Fruit fly (Drosophila melanogaster): ENCODE results near the gene RanBP3.

RanBP3 gene

DNA sequence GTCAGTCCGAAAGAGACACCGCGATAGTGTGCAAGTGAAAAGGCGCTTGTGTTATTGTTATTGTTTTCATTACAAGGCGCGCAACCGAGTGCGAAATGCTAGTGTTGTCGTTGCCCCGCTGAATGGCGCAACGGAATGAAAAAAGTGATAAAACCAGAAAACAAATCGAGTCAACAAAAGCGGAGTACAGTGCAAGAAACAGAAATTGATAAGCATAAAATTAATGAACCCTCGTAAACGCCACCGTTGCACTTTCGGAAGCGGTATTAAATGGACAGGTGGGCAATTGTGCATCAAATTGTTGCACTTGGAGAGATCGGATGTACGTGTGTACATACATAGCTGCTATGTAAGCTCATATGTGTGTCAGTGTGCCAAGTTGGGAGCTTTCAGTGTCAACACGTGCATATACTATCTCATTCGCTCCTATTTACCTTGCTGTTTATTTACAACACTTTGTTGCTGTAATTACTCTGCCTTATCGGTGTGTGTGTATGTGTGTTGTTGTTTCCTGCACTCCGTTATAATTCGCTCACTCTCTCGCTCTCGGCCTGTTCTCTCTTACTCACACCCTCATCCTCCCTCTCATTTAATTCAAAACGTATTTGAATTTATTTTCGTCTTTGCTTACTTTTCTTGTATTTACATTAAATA, 29.1 kb downstream of the RanBP3 start (continued):
- peak; percentile 16; the same call in 1 of the 2 replicates for TF ChIP-seq CG10959 (GFP tag; IDR thresholded peaks at IDR 0.05)
- TF ChIP-seq p53 (GFP tag; optimal IDR thresholded peaks at IDR 0.05) = peak; percentile 61
- peak; percentile 38; the same call in 1 of the 2 replicates for TF ChIP-seq CG17328 (GFP tag; IDR thresholded peaks at IDR 0.05)
- TF ChIP-seq ci (GFP tag; IDR thresholded peaks at IDR 0.05) = peak; percentile 81
- TF ChIP-seq MESR4 (GFP tag; optimal IDR thresholded peaks at IDR 0.05) = no peak
- no peak for TF ChIP-seq Fer2 (tag; optimal IDR thresholded peaks at IDR 0.05)
- peak; percentile 14 for TF ChIP-seq CG12219 (GFP tag; optimal IDR thresholded peaks at IDR 0.05)
- no peak for TF ChIP-seq cato (GFP tag; optimal IDR thresholded peaks at IDR 0.05; ENCODE audit: borderline replicate concordance)
- TF ChIP-seq ara (GFP tag; IDR thresholded peaks at IDR 0.05) = peak; percentile 77
- TF ChIP-seq ERR (GFP tag; optimal IDR thresholded peaks at IDR 0.05) = no peak
- TF ChIP-seq Dad (GFP tag; optimal IDR thresholded peaks at IDR 0.05) = no peak
- no peak for TF ChIP-seq fru (optimal IDR thresholded peaks at IDR 0.05)
- TF ChIP-seq zf30C (GFP tag; optimal IDR thresholded peaks at IDR 0.05) = no peak
- TF ChIP-seq dan (GFP tag; IDR thresholded peaks at IDR 0.05) = no peak
- no peak for TF ChIP-seq Sin3A (optimal IDR thresholded peaks at IDR 0.05)
- no peak for TF ChIP-seq CG8388 (GFP tag; optimal IDR thresholded peaks at IDR 0.05)
- no peak for TF ChIP-seq CG9609 (GFP tag; optimal IDR thresholded peaks at IDR 0.05)
- no peak for TF ChIP-seq CG1647 (GFP tag; optimal IDR thresholded peaks at IDR 0.05)
- peak; percentile 6 for TF ChIP-seq CHES-1-like (GFP tag; optimal IDR thresholded peaks at IDR 0.05)
- TF ChIP-seq klu (GFP tag; IDR thresholded peaks at IDR 0.05) = no peak
- TF ChIP-seq Abd-B (GFP tag; optimal IDR thresholded peaks at IDR 0.05) = no peak
- TF ChIP-seq Nf-YA (GFP tag; IDR thresholded peaks at IDR 0.05) = peak; percentile 86
- no peak for TF ChIP-seq CG4404 (GFP tag; IDR thresholded peaks at IDR 0.05)
- TF ChIP-seq Hr78 (GFP tag; optimal IDR thresholded peaks at IDR 0.05) = no peak
- TF ChIP-seq Deaf1 (tag; optimal IDR thresholded peaks at IDR 0.05) = no peak
- TF ChIP-seq CG10462 (GFP tag; optimal IDR thresholded peaks at IDR 0.05) = peak; percentile 21
- TF ChIP-seq CG8944 (GFP tag; optimal IDR thresholded peaks at IDR 0.05) = no peak
- peak; percentile 60 for TF ChIP-seq CG15601 (tag; optimal IDR thresholded peaks at IDR 0.05)
- TF ChIP-seq GATAe (GFP tag; conservative IDR thresholded peaks at IDR 0.05) = no peak
- no peak for TF ChIP-seq NC2α (GFP tag; optimal IDR thresholded peaks at IDR 0.05)
- TF ChIP-seq cg (GFP tag; optimal IDR thresholded peaks at IDR 0.05) = peak; percentile 63
- peak; percentile 38; the same call in 1 of the 2 replicates for TF ChIP-seq seq (GFP tag; IDR thresholded peaks at IDR 0.05)
- TF ChIP-seq CG6254 (GFP tag; optimal IDR thresholded peaks at IDR 0.05) = peak; percentile 71
- TF ChIP-seq CG11456 (GFP tag; IDR thresholded peaks at IDR 0.05) = 0 out of 3 replicates have a peak, but pooled peaks have one; percentile 59
- TF ChIP-seq pan (optimal IDR thresholded peaks at IDR 0.05) = no peak
- peak in 1 of 2 experiments; percentile 79 for TF ChIP-seq pan (GFP tag; optimal IDR thresholded peaks at IDR 0.05 in 1 of 2, IDR thresholded peaks at IDR 0.05 in 1 of 2)
- TF ChIP-seq Hmx (GFP tag; optimal IDR thresholded peaks at IDR 0.05) = no peak
- TF ChIP-seq CG15514 (GFP tag; optimal IDR thresholded peaks at IDR 0.05) = peak; percentile 11
- no peak for TF ChIP-seq Opbp (GFP tag; IDR thresholded peaks at IDR 0.05; ENCODE audit: partially characterized antibody)
- no peak; the same call in 2 of the 3 replicates for TF ChIP-seq croc (GFP tag; conservative IDR thresholded peaks at IDR 0.05)
- TF ChIP-seq peb (GFP tag; IDR thresholded peaks at IDR 0.05) = no peak
- TF ChIP-seq eve (GFP tag; optimal IDR thresholded peaks at IDR 0.05) = peak in 1 of 2 experiments; percentile 85
- TF ChIP-seq ab (GFP tag; optimal IDR thresholded peaks at IDR 0.05) = no peak
- no peak for TF ChIP-seq CG15011 (GFP tag; optimal IDR thresholded peaks at IDR 0.05)
- TF ChIP-seq sug (tag; optimal IDR thresholded peaks at IDR 0.05) = peak; percentile 17
- peak; percentile 73 for TF ChIP-seq stc (GFP tag; IDR thresholded peaks at IDR 0.05)
- TF ChIP-seq Dp (GFP tag; optimal IDR thresholded peaks at IDR 0.05) = no peak
- TF ChIP-seq Dip3 (GFP tag; optimal IDR thresholded peaks at IDR 0.05) = no peak
- peak; percentile 56 for TF ChIP-seq lab (GFP tag; optimal IDR thresholded peaks at IDR 0.05)
- TF ChIP-seq ind (GFP tag; optimal IDR thresholded peaks at IDR 0.05) = peak; percentile 18
- no peak for TF ChIP-seq BEAF-32 (GFP tag; optimal IDR thresholded peaks at IDR 0.05)
